Worm (Caenorhabditis elegans) whole organism, L4 larva: Measurements from ENCODE around the gene Y4C6B.4.

Experiments used
- D1046.2 ChIP-seq: fragments of 200-800 bp; sonication (Bioruptor generic); IDR thresholded peaks from 2 replicates; pipeline ENCODE4 v1.3.6; 2022; ENCODE audit warnings: missing genetic modification characterization, missing compliant biosample characterization
- F37D6.2 ChIP-seq: sonication (generic microtip); optimal IDR thresholded peaks from 2 replicates; lab custom pipeline; 2016; ENCODE audit warnings: mild to moderate bottlenecking, missing genetic modification characterization, missing compliant biosample characterization
- F44E2.7 ChIP-seq: fragments of 200-800 bp; sonication (Bioruptor generic); IDR thresholded peaks from 2 replicates; pipeline ENCODE4 v2.1.2; 2022; ENCODE audit warnings: missing genetic modification characterization, missing compliant biosample characterization
- T20F7.1 ChIP-seq: fragments of 200-800 bp; sonication (Bioruptor generic); optimal IDR thresholded peaks from 2 replicates; lab custom pipeline; 2018; ENCODE audit warnings: mild to moderate bottlenecking, missing genetic modification characterization, missing compliant biosample characterization
- Y105C5A.15 ChIP-seq: fragments of 200-800 bp; sonication (Bioruptor generic); IDR thresholded peaks from 2 replicates; pipeline ENCODE4 v1.3.6; 2022; ENCODE audit warnings: missing genetic modification characterization, missing compliant biosample characterization
- Y48G9A.11 ChIP-seq: fragments of 200-800 bp; sonication (Bioruptor generic); IDR thresholded peaks from 2 replicates; pipeline ENCODE4 v1.3.6; 2022; ENCODE audit warnings: missing genetic modification reagents, missing genetic modification characterization, missing compliant biosample characterization
- aha-1 ChIP-seq: fragments of 150-350 bp; peaks from one replicate; lab custom pipeline; 2014; ENCODE audit warnings: missing biosample characterization, missing genetic modification characterization
- aly-2 ChIP-seq: sonication (generic microtip); optimal IDR thresholded peaks from 2 replicates; lab custom pipeline; 2018; ENCODE audit warnings: missing biosample characterization, missing genetic modification characterization
- ceh-20 ChIP-seq: fragments of 200-800 bp; sonication (Bioruptor generic); IDR thresholded peaks from 2 replicates; pipeline ENCODE4 v1.3.6; 2022; ENCODE audit warnings: missing genetic modification reagents, missing genetic modification characterization, missing compliant biosample characterization
- ceh-32 ChIP-seq: sonication (generic microtip); optimal IDR thresholded peaks from 2 replicates; lab custom pipeline; 2016; ENCODE audit warnings: mild to moderate bottlenecking, missing genetic modification characterization, missing compliant biosample characterization; ENCODE audit not compliant: poor library complexity
- daf-16 ChIP-seq, 3 experiments: sonication (generic microtip); optimal IDR thresholded peaks; 2 replicates each; lab custom pipeline; 2016 to 2017; ENCODE audit warnings: missing genetic modification characterization in 3 of 3, missing genetic modification reagents in 3 of 3, mild to moderate bottlenecking in 2 of 3, missing compliant biosample characterization in 2 of 3, missing biosample characterization in 1 of 3, moderate library complexity in 1 of 3
- dmd-6 ChIP-seq: fragments of 200-800 bp; sonication (Bioruptor generic); IDR thresholded peaks from 2 replicates; pipeline ENCODE4 v1.3.6; 2022; ENCODE audit warnings: missing genetic modification reagents, missing genetic modification characterization, missing compliant biosample characterization
- dpl-1 ChIP-seq: fragments of 150-350 bp; optimal IDR thresholded peaks from 2 replicates; lab custom pipeline; 2014; ENCODE audit warnings: missing biosample characterization, missing genetic modification reagents, missing genetic modification characterization
- duxl-1 ChIP-seq: sonication (generic microtip); optimal IDR thresholded peaks from 2 replicates; lab custom pipeline; 2016; ENCODE audit warnings: mild to moderate bottlenecking, missing genetic modification characterization, moderate library complexity, missing compliant biosample characterization; ENCODE audit not compliant: poor library complexity
- dve-1 ChIP-seq: sonication (generic microtip); optimal IDR thresholded peaks from 2 replicates; lab custom pipeline; 2017; ENCODE audit warnings: antibody characterized with exemption, mild to moderate bottlenecking, missing genetic modification characterization, missing compliant biosample characterization; ENCODE audit not compliant: insufficient read depth
- egl-27 ChIP-seq: sonication (generic microtip); optimal IDR thresholded peaks from 3 replicates; lab custom pipeline; 2017; ENCODE audit warnings: missing biosample characterization, missing genetic modification reagents, missing genetic modification characterization
- egl-43 ChIP-seq: fragments of 200-800 bp; sonication (Bioruptor generic); IDR thresholded peaks from 2 replicates; pipeline ENCODE4 v1.3.6; 2022; ENCODE audit warnings: missing genetic modification reagents, missing genetic modification characterization, missing compliant biosample characterization
- gei-8 ChIP-seq: fragments of 200-800 bp; sonication (Bioruptor generic); optimal IDR thresholded peaks from 2 replicates; lab custom pipeline; 2018; ENCODE audit warnings: mild to moderate bottlenecking, missing genetic modification characterization, missing compliant biosample characterization
- hmg-1.1 ChIP-seq: fragments of 200-800 bp; sonication (Bioruptor generic); IDR thresholded peaks from 2 replicates; pipeline ENCODE4 v1.3.6; 2022; ENCODE audit warnings: missing genetic modification reagents, missing genetic modification characterization, missing compliant biosample characterization
- lim-7 ChIP-seq: fragments of 200-800 bp; sonication (Bioruptor generic); IDR thresholded peaks from 2 replicates; pipeline ENCODE4 v1.3.6; 2022; ENCODE audit warnings: missing genetic modification characterization, missing compliant biosample characterization
- lin-15B ChIP-seq: fragments of 150-350 bp; sonication (generic microtip); optimal IDR thresholded peaks from 3 replicates; lab custom pipeline; 2014; ENCODE audit warnings: missing biosample characterization, missing genetic modification characterization
- lin-38 ChIP-seq: fragments of 200-800 bp; sonication (Bioruptor generic); IDR thresholded peaks from 2 replicates; pipeline ENCODE4 v1.3.6; 2022; ENCODE audit warnings: missing genetic modification reagents, missing genetic modification characterization, missing compliant biosample characterization
- lir-3 ChIP-seq: sonication (generic microtip); optimal IDR thresholded peaks from 2 replicates; lab custom pipeline; 2016; ENCODE audit warnings: mild to moderate bottlenecking, missing genetic modification characterization, missing compliant biosample characterization
- lsy-2 ChIP-seq, 2 experiments: fragments of 150-350 bp in 1 of 2; sonication (generic microtip) in 1 of 2; optimal IDR thresholded peaks; 2 replicates each; lab custom pipeline; 2014 to 2017; ENCODE audit warnings: missing biosample characterization in 2 of 2, missing genetic modification characterization in 2 of 2
- madf-9 ChIP-seq: fragments of 200-800 bp; sonication (Bioruptor generic); conservative IDR thresholded peaks from 2 replicates; pipeline ENCODE4 v1.3.6; 2022; ENCODE audit warnings: missing genetic modification reagents, missing genetic modification characterization, missing compliant biosample characterization
- mep-1 ChIP-seq: fragments of 150-350 bp; sonication (generic microtip); optimal IDR thresholded peaks from 3 replicates; lab custom pipeline; 2014; ENCODE audit warnings: missing biosample characterization, missing genetic modification characterization
- mes-2 ChIP-seq: sonication (generic microtip); optimal IDR thresholded peaks from 2 replicates; lab custom pipeline; 2016; ENCODE audit warnings: missing genotype, mild to moderate bottlenecking, missing genetic modification characterization, missing compliant biosample characterization; ENCODE audit not compliant: poor library complexity, severe bottlenecking
- mxl-2 ChIP-seq: fragments of 200-800 bp; sonication (Bioruptor generic); conservative IDR thresholded peaks from 2 replicates; pipeline ENCODE4 v1.3.6; 2022; ENCODE audit warnings: missing genetic modification reagents, missing genetic modification characterization, missing compliant biosample characterization
- nhr-237 ChIP-seq: sonication (generic microtip); optimal IDR thresholded peaks from 2 replicates; lab custom pipeline; 2017; ENCODE audit warnings: missing biosample characterization, missing genetic modification characterization
- nhr-28 ChIP-seq: fragments of 150-350 bp; optimal IDR thresholded peaks from 2 replicates; lab custom pipeline; 2014; ENCODE audit warnings: missing biosample characterization, missing genetic modification characterization
- nhr-42 ChIP-seq: fragments of 200-800 bp; sonication (Bioruptor generic); IDR thresholded peaks from 2 replicates; pipeline ENCODE4 v1.3.6; 2022; ENCODE audit warnings: missing genetic modification characterization, missing compliant biosample characterization
- nhr-6 ChIP-seq: fragments of 150-350 bp; optimal IDR thresholded peaks from 2 replicates; lab custom pipeline; 2014; ENCODE audit warnings: missing biosample characterization, missing genetic modification characterization
- nhr-77 ChIP-seq: fragments of 150-350 bp; optimal IDR thresholded peaks from 2 replicates; lab custom pipeline; 2014; ENCODE audit warnings: missing biosample characterization, missing genetic modification characterization
- pha-4 ChIP-seq, 2 experiments: fragments of 150-350 bp in 1 of 2; fragments of 200-800 bp in 1 of 2; sonication (Bioruptor generic) in 1 of 2; IDR thresholded peaks in 1 of 2; optimal IDR thresholded peaks in 1 of 2; 2 replicates each; pipeline versions ENCODE4 v1.3.6 to Lab custom; 2014 to 2022; ENCODE audit warnings: missing genetic modification characterization in 2 of 2, missing genetic modification reagents in 2 of 2, missing biosample characterization in 1 of 2, missing compliant biosample characterization in 1 of 2
- php-3 ChIP-seq: fragments of 200-800 bp; sonication (Bioruptor generic); IDR thresholded peaks from 2 replicates; pipeline ENCODE4 v1.3.6; 2022; ENCODE audit warnings: missing genetic modification reagents, missing genetic modification characterization, missing compliant biosample characterization
- pqm-1 ChIP-seq: sonication (generic microtip); optimal IDR thresholded peaks from 2 replicates; lab custom pipeline; 2017; ENCODE audit warnings: missing biosample characterization, missing genetic modification characterization
- sdz-12 ChIP-seq: fragments of 200-800 bp; sonication (Bioruptor generic); optimal IDR thresholded peaks from 2 replicates; lab custom pipeline; 2018; ENCODE audit warnings: mild to moderate bottlenecking, missing genetic modification characterization, missing compliant biosample characterization
- set-16 ChIP-seq: fragments of 200-800 bp; sonication (Bioruptor generic); IDR thresholded peaks from 2 replicates; pipeline ENCODE4 v1.3.6; 2022; ENCODE audit warnings: missing genetic modification reagents, missing genetic modification characterization, missing compliant biosample characterization
- snpc-1.2 ChIP-seq: fragments of 200-800 bp; sonication (Bioruptor generic); IDR thresholded peaks from 2 replicates; pipeline ENCODE4 v1.3.6; 2022; ENCODE audit warnings: missing genetic modification reagents, missing genetic modification characterization, missing compliant biosample characterization
- tra-1 ChIP-seq: fragments of 200-800 bp; sonication (Bioruptor generic); IDR thresholded peaks from 2 replicates; pipeline ENCODE4 v1.3.6; 2022; ENCODE audit warnings: missing genetic modification reagents, missing genetic modification characterization, missing compliant biosample characterization
- unc-130 ChIP-seq: sonication (generic microtip); optimal IDR thresholded peaks from 2 replicates; lab custom pipeline; 2016; ENCODE audit warnings: missing genetic modification reagents, missing genetic modification characterization, missing compliant biosample characterization
- unc-62 ChIP-seq, 3 experiments: fragments of 150-350 bp in 1 of 3; sonication (generic microtip); optimal IDR thresholded peaks in 2 of 3; peaks in 1 of 3; 1 replicate in 1 of 3; 2 replicates in 2 of 3; lab custom pipeline; 2014 to 2017; ENCODE audit warnings: missing biosample characterization in 3 of 3, missing genetic modification characterization in 3 of 3, missing genetic modification reagents in 3 of 3, missing genotype in 1 of 3
- zfp-3 ChIP-seq: fragments of 200-800 bp; sonication (Bioruptor generic); conservative IDR thresholded peaks from 2 replicates; pipeline ENCODE4 v1.3.6; 2022; ENCODE audit warnings: missing genetic modification reagents, missing genetic modification characterization, missing compliant biosample characterization
- zip-2 ChIP-seq: fragments of 150-350 bp; optimal IDR thresholded peaks from 2 replicates; lab custom pipeline; 2014; ENCODE audit warnings: missing biosample characterization, missing genetic modification characterization
- ztf-7 ChIP-seq: fragments of 150-350 bp; optimal IDR thresholded peaks from 2 replicates; lab custom pipeline; 2014; ENCODE audit warnings: missing biosample characterization, missing genetic modification characterization

The Y4C6B.4 gene

ce11 chrIV:5370914-5371313 is 44.7 kb downstream of the Y4C6B.4 start:
- peak; percentile 53; the same call in 1 of the 2 replicates for TF ChIP-seq pha-4 (GFP tag; IDR thresholded peaks at IDR 0.05; lab: Robert Waterston, UW)
- no peak for TF ChIP-seq pha-4 (tag; optimal IDR thresholded peaks at IDR 0.05; lab: Kevin White, UChicago)
- TF ChIP-seq lin-15B (tag; lab: Kevin White, UChicago), result no peak
- no peak for TF ChIP-seq egl-43 (GFP tag; lab: Robert Waterston, UW)
- TF ChIP-seq Y48G9A.11 (GFP tag; lab: Robert Waterston, UW), result no peak
- TF ChIP-seq F44E2.7 (GFP tag; lab: Robert Waterston, UW), result 0 out of 2 replicates have a peak, but pooled peaks have one; percentile 15
- TF ChIP-seq unc-130 (GFP tag; lab: Kevin White, UChicago), result peak; percentile 2
- TF ChIP-seq lir-3 (tag; lab: Kevin White, UChicago), result no peak
- TF ChIP-seq madf-9 (GFP tag; lab: Robert Waterston, UW), result 0 out of 2 replicates have a peak, but pooled peaks have one; percentile 36
- peak; percentile 49; the same call in 1 of the 2 replicates for TF ChIP-seq snpc-1.2
- TF ChIP-seq mep-1 (tag; lab: Kevin White, UChicago), result peak; percentile 20
- TF ChIP-seq ceh-32 (tag; lab: Kevin White, UChicago), result no peak
- TF ChIP-seq mes-2 (tag; lab: Kevin White, UChicago), result peak; percentile 46
- TF ChIP-seq nhr-77 (tag; lab: Kevin White, UChicago), result no peak
- no peak for TF ChIP-seq mxl-2
- peak; percentile 47 for TF ChIP-seq dve-1 (tag; lab: Kevin White, UChicago)
- TF ChIP-seq nhr-237 (tag; lab: Kevin White, UChicago), result no peak
- no peak for TF ChIP-seq ztf-7 (tag; lab: Kevin White, UChicago)
- peak; percentile 25 for TF ChIP-seq nhr-6 (tag; lab: Kevin White, UChicago)
- peak; percentile 43 for TF ChIP-seq aha-1 (tag; lab: Kevin White, UChicago)
- TF ChIP-seq lsy-2 (tag; optimal IDR thresholded peaks at IDR 0.05; lab: Kevin White, UChicago), result peak in 1 of 2 experiments; percentile 58
- TF ChIP-seq ceh-20 (GFP tag; lab: Robert Waterston, UW), result no peak
- TF ChIP-seq lin-38 (GFP tag; lab: Robert Waterston, UW), result peak; percentile 58
- peak; percentile 33 for TF ChIP-seq dpl-1 (GFP tag; lab: Kevin White, UChicago)
- no peak for TF ChIP-seq nhr-42 (GFP tag; lab: Robert Waterston, UW)

DNA sequence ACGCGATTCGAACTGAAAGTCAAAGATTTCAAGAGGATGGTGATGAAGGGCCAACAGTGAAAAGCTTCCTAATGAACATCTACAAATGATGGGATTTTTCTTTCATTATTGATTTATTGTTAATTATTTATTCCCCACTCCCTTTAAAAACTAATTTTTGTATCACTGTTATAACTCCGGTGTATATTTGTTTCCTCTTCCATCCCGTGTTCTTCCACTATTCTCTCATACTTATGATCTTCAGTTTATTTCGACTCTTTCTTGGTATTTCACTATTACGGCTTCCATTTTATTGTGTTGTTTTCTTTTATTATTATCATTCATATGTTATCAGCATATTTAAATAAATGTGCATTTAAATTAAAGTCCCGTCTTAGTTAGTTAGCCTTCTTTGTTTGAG is 48.1 kb downstream of the Y4C6B.4 start:
- TF ChIP-seq daf-16 (GFP tag; optimal IDR thresholded peaks at IDR 0.05; lab: Kevin White, UChicago) (no peak), daf-16 (tag; optimal IDR thresholded peaks at IDR 0.05; lab: Kevin White, UChicago) (peak; percentile 61), nhr-77 (tag; lab: Kevin White, UChicago) (peak; percentile 14), hmg-1.1 (no peak), F37D6.2 (tag; lab: Kevin White, UChicago) (no peak), dve-1 (tag; lab: Kevin White, UChicago) (peak; percentile 36), nhr-237 (tag; lab: Kevin White, UChicago) (no peak), pqm-1 (peak; percentile 8), dmd-6 (GFP tag; lab: Robert Waterston, UW) (peak; percentile 37), php-3 (GFP tag; lab: Robert Waterston, UW) (peak; percentile 5; the same call in 1 of the 2 replicates), unc-62 (GFP tag; optimal IDR thresholded peaks at IDR 0.05 in 1 of 2; lab: Kevin White, UChicago) (peak in 1 of 2 experiments; percentile 51), unc-62 (tag; optimal IDR thresholded peaks at IDR 0.05; lab: Kevin White, UChicago) (no peak), mep-1 (tag; lab: Kevin White, UChicago) (peak; percentile 44), egl-27 (tag; lab: Kevin White, UChicago) (no peak), aly-2 (tag; lab: Kevin White, UChicago) (no peak)
- TF ChIP-seq, all 104 proteins: peak for 8

- no peak for TF ChIP-seq zip-2 (tag; lab: Kevin White, UChicago)
- TF ChIP-seq nhr-28, result no peak
- TF ChIP-seq sdz-12 (GFP tag; lab: Kevin White, UChicago), result no peak
- no peak for TF ChIP-seq set-16 (GFP tag; lab: Robert Waterston, UW)
- TF ChIP-seq duxl-1 (tag; lab: Kevin White, UChicago), result peak; percentile 31
- TF ChIP-seq tra-1, result peak; percentile 18; the same call in 1 of the 2 replicates
- peak; percentile 14; the same call in 1 of the 2 replicates for TF ChIP-seq lim-7 (GFP tag; lab: Robert Waterston, UW)
- peak; percentile 60; the same call in 1 of the 2 replicates for TF ChIP-seq Y105C5A.15 (GFP tag; lab: Robert Waterston, UW)
- no peak for TF ChIP-seq T20F7.1 (GFP tag; lab: Kevin White, UChicago)
- peak; percentile 53 for TF ChIP-seq aha-1 (tag; lab: Kevin White, UChicago)
- TF ChIP-seq zfp-3, result no peak
- TF ChIP-seq daf-16 (GFP tag; optimal IDR thresholded peaks at IDR 0.05; lab: Kevin White, UChicago), result no peak
- peak; percentile 4 for TF ChIP-seq daf-16 (tag; optimal IDR thresholded peaks at IDR 0.05; lab: Kevin White, UChicago)
- peak; percentile 25; the same call in 1 of the 2 replicates for TF ChIP-seq D1046.2 (GFP tag; lab: Robert Waterston, UW)
- TF ChIP-seq gei-8 (GFP tag; lab: Kevin White, UChicago), result peak; percentile 57
Measured at ce11 chrIV:5374946-5375345, 48.7 kb downstream of the Y4C6B.4 start.
